Fruit fly (Drosophila melanogaster) whole organism, adult: Measurements from ENCODE around the gene CG31347.

Experiments
- CG14711 ChIP-seq: fragments of 200-800 bp; sonication (Bioruptor generic); optimal IDR thresholded peaks from 2 replicates; lab custom pipeline; 2018; ENCODE audit warnings: missing biosample characterization, mild to moderate bottlenecking, missing genetic modification characterization, moderate library complexity
- CG7045 ChIP-seq: fragments of 200-800 bp; sonication (Bioruptor generic); optimal IDR thresholded peaks from 2 replicates; lab custom pipeline; 2017; ENCODE audit warnings: missing biosample characterization, mild to moderate bottlenecking, missing genetic modification characterization
- Crg-1 ChIP-seq: fragments of 200-800 bp; sonication (Bioruptor generic); optimal IDR thresholded peaks from 2 replicates; lab custom pipeline; 2016; ENCODE audit warnings: missing biosample characterization, missing genetic modification characterization
- Mnt ChIP-seq: fragments of 200-800 bp; sonication (Bioruptor generic); optimal IDR thresholded peaks from 2 replicates; lab custom pipeline; 2016; ENCODE audit warnings: missing biosample characterization, mild to moderate bottlenecking, missing genetic modification characterization
- cnc ChIP-seq, 2 experiments: fragments of >200 bp; optimal IDR thresholded peaks; 2 replicates each; lab custom pipeline; 2017

DNA sequence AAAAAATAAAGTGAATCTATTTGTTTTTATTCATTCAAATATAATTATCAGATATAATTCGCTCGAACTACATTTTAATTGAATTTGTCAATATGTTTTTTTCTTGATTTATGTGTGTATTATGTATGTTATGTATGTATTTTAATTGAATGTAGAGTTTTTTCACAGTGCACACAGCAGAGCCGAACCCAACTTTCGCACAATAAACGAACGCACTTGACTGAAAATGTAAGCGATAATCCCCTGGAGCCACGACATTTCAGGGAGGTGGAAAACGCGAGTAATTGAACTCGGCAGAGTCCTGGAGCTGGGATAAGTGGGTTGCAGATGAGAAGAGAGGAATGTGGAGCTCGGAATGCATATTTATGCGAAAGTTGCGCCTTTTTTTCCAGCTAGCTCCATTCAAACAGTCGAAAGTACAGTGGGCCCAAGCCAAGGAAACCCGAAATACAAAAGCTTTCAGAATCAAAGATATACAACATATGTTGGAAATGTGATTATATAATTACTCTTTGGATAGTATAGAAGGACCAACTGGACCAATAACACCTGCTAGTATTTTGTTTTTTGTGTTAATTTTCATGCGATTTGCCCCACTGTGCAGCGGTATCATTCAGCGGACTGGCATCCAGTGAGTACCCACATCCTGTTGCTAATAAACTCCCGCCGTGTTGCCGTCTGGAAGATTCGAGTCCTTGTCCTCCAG is 35.7 kb upstream of the CG31347 start:
- TF ChIP-seq CG7045 (GFP tag; lab: Kevin White, UChicago), result no peak
- no peak for TF ChIP-seq Mnt (GFP tag; lab: Kevin White, UChicago)
- no peak for TF ChIP-seq CG14711 (tag; lab: Kevin White, UChicago)
- TF ChIP-seq cnc (optimal IDR thresholded peaks at IDR 0.05; lab: Kevin White, UChicago), result no peak
- TF ChIP-seq Crg-1 (GFP tag; lab: Kevin White, UChicago), result no peak
